Worm (Caenorhabditis elegans) whole organism, L4 larva: Measurements from ENCODE around the gene pafo-1.

Source experiments
- aly-2 ChIP-seq: sonication (generic microtip); optimal IDR thresholded peaks from 2 replicates; lab custom pipeline; 2018; ENCODE audit warnings: missing biosample characterization, missing genetic modification characterization
- ama-1 ChIP-seq: fragments of 150-350 bp; optimal IDR thresholded peaks from 2 replicates; lab custom pipeline; 2014; ENCODE audit warnings: inconsistent platforms, mixed read lengths
- ces-1 ChIP-seq: fragments of 150-350 bp; sonication (generic microtip); optimal IDR thresholded peaks from 4 replicates; lab custom pipeline; 2014; ENCODE audit warnings: missing biosample characterization, missing genetic modification reagents, missing genetic modification characterization
- fkh-10 ChIP-seq: fragments of 150-350 bp; optimal IDR thresholded peaks from 2 replicates; lab custom pipeline; 2014; ENCODE audit warnings: missing biosample characterization, missing genetic modification reagents, missing genetic modification characterization
- mep-1 ChIP-seq: fragments of 150-350 bp; sonication (generic microtip); optimal IDR thresholded peaks from 3 replicates; lab custom pipeline; 2014; ENCODE audit warnings: missing biosample characterization, missing genetic modification characterization
- nhr-237 ChIP-seq: sonication (generic microtip); optimal IDR thresholded peaks from 2 replicates; lab custom pipeline; 2017; ENCODE audit warnings: missing biosample characterization, missing genetic modification characterization
- nhr-28 ChIP-seq: fragments of 150-350 bp; optimal IDR thresholded peaks from 2 replicates; lab custom pipeline; 2014; ENCODE audit warnings: missing biosample characterization, missing genetic modification characterization
- nhr-76 ChIP-seq: fragments of 150-350 bp; optimal IDR thresholded peaks from 2 replicates; lab custom pipeline; 2014; ENCODE audit warnings: missing biosample characterization, missing genetic modification characterization
- skn-1 ChIP-seq: fragments of 150-350 bp; optimal IDR thresholded peaks from 2 replicates; lab custom pipeline; 2014; ENCODE audit warnings: missing biosample characterization, missing genetic modification characterization
- zfp-2 ChIP-seq: sonication (generic microtip); optimal IDR thresholded peaks from 2 replicates; lab custom pipeline; 2016; ENCODE audit warnings: mild to moderate bottlenecking, missing genetic modification characterization, missing compliant biosample characterization
- ztf-11 ChIP-seq: fragments of 150-350 bp; optimal IDR thresholded peaks from 2 replicates; lab custom pipeline; 2014; ENCODE audit warnings: missing biosample characterization, missing genetic modification characterization

- TF ChIP-seq nhr-28 (tag; lab: Kevin White, UChicago) (no peak), fkh-10 (no peak), ztf-11 (tag; lab: Kevin White, UChicago) (no peak), ces-1 (GFP tag; lab: Kevin White, UChicago) (no peak), nhr-76 (tag; lab: Kevin White, UChicago) (no peak), nhr-237 (tag; lab: Kevin White, UChicago) (no peak), aly-2 (tag; lab: Kevin White, UChicago) (no peak), skn-1 (no peak), mep-1 (tag; lab: Kevin White, UChicago) (no peak), zfp-2 (no peak), ama-1 (lab: Kevin White, UChicago) (no peak)
These were observed 23.7 kb downstream of the pafo-1 start, which contains the start of gene F38B7.10 for ce11 chrV:11545227-11545626.
